In the genomic region with DNA sequence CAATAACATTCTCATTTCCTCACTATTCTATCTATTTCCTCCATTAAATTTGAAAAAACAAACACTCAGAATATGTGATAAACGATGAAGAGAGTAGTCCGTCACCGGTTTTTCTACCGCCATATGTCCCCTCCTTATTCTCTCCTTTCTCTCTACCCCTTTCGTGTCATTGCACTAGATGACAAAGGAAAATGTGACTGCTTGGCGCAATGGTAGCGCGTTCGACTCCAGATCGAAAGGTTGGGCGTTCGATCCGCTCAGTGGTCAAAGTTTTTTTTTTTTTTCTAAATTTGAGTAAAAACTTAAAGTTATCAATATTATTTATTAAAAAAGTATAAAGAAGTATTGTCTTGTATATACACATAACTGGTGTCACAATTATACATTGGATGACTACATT, we compare ENCODE assay signal across 5 worm cellular contexts.
TF ChIP-seq lines count a peak whose summit lies in the region.

No protein-coding gene starts in this region.

TF ChIP-seq in whole organism, L1 larva, 84 proteins besides CTCF, POLR2A, EP300 and RAD21:
- TF ChIP-seq aly-2 (tag; optimal IDR thresholded peaks at IDR 0.05; lab: Kevin White, UChicago) (no peak), nhr-20 (tag; optimal IDR thresholded peaks at IDR 0.05; lab: Kevin White, UChicago) (peak; percentile 6), lin-35 (GFP tag; optimal IDR thresholded peaks at IDR 0.05; lab: Kevin White, UChicago) (no peak), nhr-90 (tag; optimal IDR thresholded peaks at IDR 0.05; lab: Kevin White, UChicago; ENCODE audit: poor library complexity) (peak; percentile 30), unc-62 (GFP tag; optimal IDR thresholded peaks at IDR 0.05; lab: Kevin White, UChicago) (no peak), fkh-4 (tag; optimal IDR thresholded peaks at IDR 0.05; lab: Kevin White, UChicago; ENCODE audit: borderline replicate concordance) (no peak), efl-1 (optimal IDR thresholded peaks at IDR 0.05; lab: Kevin White, UChicago) (no peak), efl-1 (GFP tag; optimal IDR thresholded peaks at IDR 0.05 in 1 of 2; lab: Kevin White, UChicago) (peak in 1 of 2 experiments; percentile 91)

TF ChIP-seq in whole organism, L3 larva, 47 proteins besides CTCF, POLR2A, EP300 and RAD21:
- TF ChIP-seq egl-27 (tag; optimal IDR thresholded peaks at IDR 0.05; lab: Kevin White, UChicago) (no peak), snpc-4 (tag; optimal IDR thresholded peaks at IDR 0.05; lab: Kevin White, UChicago) (peak; percentile 31), hmg-11 (tag; optimal IDR thresholded peaks at IDR 0.05; lab: Kevin White, UChicago) (peak; percentile 33), elt-2 (tag; optimal IDR thresholded peaks at IDR 0.05; lab: Kevin White, UChicago) (peak; percentile 1), nhr-12 (tag; optimal IDR thresholded peaks at IDR 0.05; lab: Kevin White, UChicago) (no peak), pha-4 (tag; optimal IDR thresholded peaks at IDR 0.05; lab: Kevin White, UChicago) (peak; percentile 21), eor-1 (tag; optimal IDR thresholded peaks at IDR 0.05; lab: Kevin White, UChicago) (no peak), elt-3 (tag; optimal IDR thresholded peaks at IDR 0.05; lab: Kevin White, UChicago) (no peak)

TF ChIP-seq in whole organism, early embryonic, 17 proteins besides CTCF, POLR2A, EP300 and RAD21:
- TF ChIP-seq sea-1 (GFP tag; conservative IDR thresholded peaks at IDR 0.05; lab: Robert Waterston, UW) (peak; percentile 78), ets-7 (tag; optimal IDR thresholded peaks at IDR 0.05; lab: Kevin White, UChicago) (no peak), hnd-1 (tag; optimal IDR thresholded peaks at IDR 0.05; lab: Kevin White, UChicago) (peak; percentile 54), ceh-13 (GFP tag; optimal IDR thresholded peaks at IDR 0.05; lab: Kevin White, UChicago) (peak; percentile 39), tbx-37 (GFP tag; conservative IDR thresholded peaks at IDR 0.05; lab: Robert Waterston, UW) (peak; percentile 84), scrt-1 (GFP tag; IDR thresholded peaks at IDR 0.05; lab: Robert Waterston, UW) (peak; percentile 84), flt-1 (GFP tag; IDR thresholded peaks at IDR 0.05; lab: Robert Waterston, UW) (peak; percentile 85), tbx-11 (GFP tag; IDR thresholded peaks at IDR 0.05; lab: Robert Waterston, UW) (peak; percentile 84), pes-1 (GFP tag; IDR thresholded peaks at IDR 0.05; lab: Robert Waterston, UW) (peak; percentile 87), hmbx-1 (tag; optimal IDR thresholded peaks at IDR 0.05; lab: Kevin White, UChicago) (no peak), tra-4 (tag; optimal IDR thresholded peaks at IDR 0.05; lab: Kevin White, UChicago) (no peak)

TF ChIP-seq in whole organism, midembryonic, 9 proteins besides CTCF, POLR2A, EP300 and RAD21:
- TF ChIP-seq med-1 (GFP tag; optimal IDR thresholded peaks at IDR 0.05; lab: Kevin White, UChicago; ENCODE audit: insufficient read depth) (peak; percentile 49), cog-1 (tag; optimal IDR thresholded peaks at IDR 0.05; lab: Kevin White, UChicago) (no peak), T22C8.4 (GFP tag; IDR thresholded peaks at IDR 0.05; lab: Robert Waterston, UW) (peak; percentile 79), klf-2 (GFP tag; conservative IDR thresholded peaks at IDR 0.05; lab: Robert Waterston, UW) (no peak), ztf-29 (GFP tag; IDR thresholded peaks at IDR 0.05; lab: Robert Waterston, UW) (no peak), tab-1 (GFP tag; IDR thresholded peaks at IDR 0.05; lab: Robert Waterston, UW) (peak; percentile 87), ztf-23 (GFP tag; IDR thresholded peaks at IDR 0.05; lab: Robert Waterston, UW) (no peak; the same call in 1 of the 2 replicates), flt-1 (GFP tag; IDR thresholded peaks at IDR 0.05; lab: Robert Waterston, UW) (peak; percentile 90), ref-1 (GFP tag; conservative IDR thresholded peaks at IDR 0.05; lab: Robert Waterston, UW) (peak; percentile 76)

TF ChIP-seq in whole organism, young adult, 124 proteins besides CTCF, POLR2A, EP300 and RAD21 (continues in another document):
- TF ChIP-seq bed-1 (GFP tag; IDR thresholded peaks at IDR 0.05; lab: Robert Waterston, UW) (no peak), F10E7.11 (tag; optimal IDR thresholded peaks at IDR 0.05; lab: Kevin White, UChicago) (no peak), lsy-27 (tag; optimal IDR thresholded peaks at IDR 0.05; lab: Kevin White, UChicago; ENCODE audit: borderline replicate concordance, insufficient read depth) (peak; percentile 42), snpc-4 (GFP tag; optimal IDR thresholded peaks at IDR 0.05; lab: Kevin White, UChicago) (peak; percentile 89), snpc-4 (tag; optimal IDR thresholded peaks at IDR 0.05; lab: Kevin White, UChicago) (peak; percentile 34 to 97 (median 92)), cebp-2 (GFP tag; IDR thresholded peaks at IDR 0.05; lab: Robert Waterston, UW) (0 out of 2 replicates have a peak, but pooled peaks have one; percentile 60), gei-17 (GFP tag; optimal IDR thresholded peaks at IDR 0.05; lab: Kevin White, UChicago) (no peak), ztf-3 (GFP tag; optimal IDR thresholded peaks at IDR 0.05; lab: Kevin White, UChicago) (no peak), madf-8 (GFP tag; conservative IDR thresholded peaks at IDR 0.05; lab: Robert Waterston, UW) (no peak), cebp-1 (GFP tag; IDR thresholded peaks at IDR 0.05; lab: Robert Waterston, UW) (no peak), cebp-1 (tag; optimal IDR thresholded peaks at IDR 0.05; lab: Kevin White, UChicago) (no peak), ceh-58 (GFP tag; IDR thresholded peaks at IDR 0.05; lab: Robert Waterston, UW) (no peak), F57C9.4 (tag; optimal IDR thresholded peaks at IDR 0.05; lab: Kevin White, UChicago) (no peak), rpc-1 (optimal IDR thresholded peaks at IDR 0.05; lab: Kevin White, UChicago) (peak; percentile 75), rpc-1 (tag; optimal IDR thresholded peaks at IDR 0.05; lab: Kevin White, UChicago) (peak; percentile 88), snpc-3.4 (tag; optimal IDR thresholded peaks at IDR 0.05; lab: Kevin White, UChicago) (peak; percentile 35), ztf-28 (GFP tag; IDR thresholded peaks at IDR 0.05; lab: Robert Waterston, UW) (no peak), ceh-100 (GFP tag; IDR thresholded peaks at IDR 0.05; lab: Robert Waterston, UW) (no peak), hmg-20 (GFP tag; IDR thresholded peaks at IDR 0.05; lab: Robert Waterston, UW) (no peak), T07F8.4 (tag; optimal IDR thresholded peaks at IDR 0.05; lab: Kevin White, UChicago) (peak; percentile 34), ets-4 (GFP tag; optimal IDR thresholded peaks at IDR 0.05; lab: Kevin White, UChicago) (no peak), ceh-27 (GFP tag; optimal IDR thresholded peaks at IDR 0.05; lab: Kevin White, UChicago) (no peak), bed-2 (GFP tag; IDR thresholded peaks at IDR 0.05; lab: Robert Waterston, UW) (no peak), let-526 (GFP tag; IDR thresholded peaks at IDR 0.05; lab: Robert Waterston, UW) (no peak), madf-6 (GFP tag; IDR thresholded peaks at IDR 0.05; lab: Robert Waterston, UW) (no peak), F22D6.2 (tag; optimal IDR thresholded peaks at IDR 0.05; lab: Kevin White, UChicago) (no peak), xnd-1 (tag; optimal IDR thresholded peaks at IDR 0.05; lab: Kevin White, UChicago) (no peak), chd-7 (tag; optimal IDR thresholded peaks at IDR 0.05; lab: Kevin White, UChicago) (no peak), egrh-3 (GFP tag; IDR thresholded peaks at IDR 0.05; lab: Robert Waterston, UW) (no peak), tbx-9 (tag; optimal IDR thresholded peaks at IDR 0.05; lab: Kevin White, UChicago; ENCODE audit: borderline replicate concordance) (no peak), egl-18 (GFP tag; IDR thresholded peaks at IDR 0.05; lab: Robert Waterston, UW) (no peak), Y79H2A.3 (GFP tag; conservative IDR thresholded peaks at IDR 0.05; lab: Robert Waterston, UW) (no peak), akir-1 (GFP tag; optimal IDR thresholded peaks at IDR 0.05; lab: Kevin White, UChicago) (no peak), lin-26 (GFP tag; IDR thresholded peaks at IDR 0.05; lab: Robert Waterston, UW) (no peak), dpff-1 (tag; optimal IDR thresholded peaks at IDR 0.05; lab: Kevin White, UChicago) (no peak), rcor-1 (GFP tag; IDR thresholded peaks at IDR 0.05; lab: Robert Waterston, UW) (no peak), D2030.7 (GFP tag; IDR thresholded peaks at IDR 0.05; lab: Robert Waterston, UW) (peak; percentile 40; the same call in 1 of the 2 replicates), B0035.1 (tag; optimal IDR thresholded peaks at IDR 0.05; lab: Kevin White, UChicago) (no peak), F37B4.10 (GFP tag; IDR thresholded peaks at IDR 0.05; lab: Robert Waterston, UW) (no peak), Y67H2A.10 (GFP tag; conservative IDR thresholded peaks at IDR 0.05; lab: Robert Waterston, UW) (no peak), pbrm-1 (GFP tag; IDR thresholded peaks at IDR 0.05; lab: Robert Waterston, UW) (peak; percentile 59; the same call in 1 of the 2 replicates), Y53G8AR.9 (GFP tag; conservative IDR thresholded peaks at IDR 0.05; lab: Robert Waterston, UW) (no peak), ZK185.1 (tag; optimal IDR thresholded peaks at IDR 0.05; lab: Kevin White, UChicago; ENCODE audit: poor library complexity, severe bottlenecking) (peak; percentile 63), sdz-38 (tag; optimal IDR thresholded peaks at IDR 0.05; lab: Kevin White, UChicago) (no peak), Y56A3A.18 (GFP tag; IDR thresholded peaks at IDR 0.05; lab: Robert Waterston, UW) (no peak), aptf-3 (GFP tag; IDR thresholded peaks at IDR 0.05; lab: Robert Waterston, UW) (no peak), ztf-18 (tag; optimal IDR thresholded peaks at IDR 0.05; lab: Kevin White, UChicago) (peak; percentile 76), ztf-25 (GFP tag; IDR thresholded peaks at IDR 0.05; lab: Robert Waterston, UW) (peak; percentile 76; the same call in 1 of the 2 replicates), madf-3 (GFP tag; IDR thresholded peaks at IDR 0.05; lab: Robert Waterston, UW) (no peak), F55B11.4 (tag; optimal IDR thresholded peaks at IDR 0.05; lab: Kevin White, UChicago; ENCODE audit: borderline replicate concordance, insufficient read depth) (no peak), nhr-179 (tag; optimal IDR thresholded peaks at IDR 0.05; lab: Kevin White, UChicago) (no peak), attf-6 (GFP tag; IDR thresholded peaks at IDR 0.05; lab: Robert Waterston, UW) (peak; percentile 97), athp-1 (tag; optimal IDR thresholded peaks at IDR 0.05; lab: Kevin White, UChicago) (no peak), ceh-91 (GFP tag; IDR thresholded peaks at IDR 0.05; lab: Robert Waterston, UW) (no peak), ztf-6 (GFP tag; IDR thresholded peaks at IDR 0.05; lab: Robert Waterston, UW) (no peak), ekl-4 (GFP tag; IDR thresholded peaks at IDR 0.05; lab: Robert Waterston, UW) (no peak)

Comparison
In these comparisons a context has a peak if more than half of its experiments do, and no peak if none do; other contexts are left out.
1. Of the 8 proteins assayed by ChIP-seq in both whole organism, young adult and whole organism, L1 larva: peak only in whole organism, young adult: ama-1 and snpc-4; only in whole organism, L1 larva: nhr-90; in both: none; in neither: 4; mixed calls (peak in some experiments, not most) for 1.